Fruit fly (Drosophila melanogaster) whole organism, embryonic: ENCODE results near the gene CG7878.

Experiments used
- Atf6 ChIP-seq: fragments of 200-800 bp; sonication (Bioruptor generic); IDR thresholded peaks from 2 replicates; pipeline ENCODE4 v1.3.6; 2022; ENCODE audit warnings: missing biosample characterization, missing genetic modification characterization
- Awh ChIP-seq: fragments of 200-800 bp; sonication (Bioruptor generic); IDR thresholded peaks from 2 replicates; pipeline ENCODE4, ENCODE4 v1.3.6; 2022; ENCODE audit warnings: missing biosample characterization, missing genetic modification characterization
- C15 ChIP-seq: fragments of 200-800 bp; sonication (Bioruptor generic); IDR thresholded peaks from 3 replicates; pipeline ENCODE4 v1.3.6; 2022; ENCODE audit warnings: missing biosample characterization, missing genetic modification characterization
- CG11247 ChIP-seq: fragments of 200-800 bp; sonication (Bioruptor generic); IDR thresholded peaks from 2 replicates; pipeline ENCODE4 v1.3.6; 2022; ENCODE audit warnings: missing biosample characterization, missing genetic modification characterization
- CG1233 ChIP-seq: fragments of 200-800 bp; sonication (Bioruptor generic); optimal IDR thresholded peaks from 4 replicates; lab custom pipeline; 2018; ENCODE audit warnings: missing biosample characterization, mild to moderate bottlenecking, missing genetic modification characterization
- CG13624 ChIP-seq: fragments of 200-800 bp; sonication (Bioruptor generic); optimal IDR thresholded peaks from 2 replicates; lab custom pipeline; 2016; ENCODE audit warnings: missing biosample characterization, missing genetic modification characterization
- CG13775 ChIP-seq: fragments of 200-800 bp; sonication (Bioruptor generic); optimal IDR thresholded peaks from 3 replicates; lab custom pipeline; 2017; ENCODE audit warnings: missing biosample characterization, mild to moderate bottlenecking, missing genetic modification characterization
- CG15073 ChIP-seq: fragments of 200-800 bp; sonication (Bioruptor generic); optimal IDR thresholded peaks from 2 replicates; lab custom pipeline; 2016; ENCODE audit warnings: missing biosample characterization, missing genetic modification characterization
- CG1602 ChIP-seq: fragments of 200-800 bp; sonication (Bioruptor generic); optimal IDR thresholded peaks from 3 replicates; lab custom pipeline; 2016; ENCODE audit warnings: missing biosample characterization, missing genetic modification characterization
- CG17359 ChIP-seq: fragments of 200-800 bp; sonication (Bioruptor generic); optimal IDR thresholded peaks from 3 replicates; lab custom pipeline; 2018; ENCODE audit warnings: missing biosample characterization, mild to moderate bottlenecking, missing genetic modification characterization, moderate library complexity
- CG18011 ChIP-seq: fragments of 200-800 bp; sonication (Bioruptor generic); optimal IDR thresholded peaks from 2 replicates; lab custom pipeline; 2017; ENCODE audit warnings: missing biosample characterization, missing genetic modification characterization, mild to moderate bottlenecking, moderate library complexity, missing genotype
- CG2875 ChIP-seq: fragments of 200-800 bp; sonication (Bioruptor generic); optimal IDR thresholded peaks from 2 replicates; lab custom pipeline; 2017; ENCODE audit warnings: missing biosample characterization, mild to moderate bottlenecking, missing genetic modification characterization, missing genetic modification reagents
- CG3065 ChIP-seq: fragments of 200-800 bp; sonication (Bioruptor generic); optimal IDR thresholded peaks from 2 replicates; lab custom pipeline; 2016; ENCODE audit warnings: missing biosample characterization, missing genetic modification characterization
- CG31224 ChIP-seq: fragments of 200-800 bp; sonication (Bioruptor generic); IDR thresholded peaks from 2 replicates; pipeline ENCODE4 v1.3.6; 2022; ENCODE audit warnings: missing biosample characterization, missing genetic modification characterization
- CG34224 ChIP-seq: fragments of 200-800 bp; sonication (Bioruptor generic); IDR thresholded peaks from 3 replicates; pipeline ENCODE4 v1.3.6; 2022; ENCODE audit warnings: missing biosample characterization, missing genetic modification characterization; ENCODE audit not compliant: partially characterized antibody
- CG34376 ChIP-seq: fragments of 200-800 bp; sonication (Bioruptor generic); optimal IDR thresholded peaks from 2 replicates; lab custom pipeline; 2018; ENCODE audit warnings: missing biosample characterization, mild to moderate bottlenecking, missing genetic modification characterization
- CG3726 ChIP-seq: fragments of 200-800 bp; sonication (Bioruptor generic); IDR thresholded peaks from 3 replicates; pipeline ENCODE4, ENCODE4 v1.3.6; 2022; ENCODE audit warnings: missing biosample characterization, missing genetic modification characterization
- CG4328 ChIP-seq: fragments of 200-800 bp; sonication (Bioruptor generic); optimal IDR thresholded peaks from 3 replicates; lab custom pipeline; 2017; ENCODE audit warnings: missing biosample characterization, missing genetic modification reagents, missing genetic modification characterization
- CG4617 ChIP-seq: fragments of 200-800 bp; sonication (Bioruptor generic); optimal IDR thresholded peaks from 3 replicates; lab custom pipeline; 2016; ENCODE audit warnings: missing biosample characterization, missing genetic modification characterization, borderline replicate concordance
- CG6254 ChIP-seq: fragments of 200-800 bp; sonication (Bioruptor generic); optimal IDR thresholded peaks from 3 replicates; lab custom pipeline; 2017; ENCODE audit warnings: mild to moderate bottlenecking, missing biosample characterization, missing genetic modification reagents, missing genetic modification characterization
- CG6654 ChIP-seq: fragments of 200-800 bp; sonication (Bioruptor generic); optimal IDR thresholded peaks from 2 replicates; lab custom pipeline; 2017; ENCODE audit warnings: missing biosample characterization, mild to moderate bottlenecking, missing genetic modification characterization
- CG6765 ChIP-seq: fragments of 200-800 bp; sonication (Bioruptor generic); optimal IDR thresholded peaks from 3 replicates; lab custom pipeline; 2017; ENCODE audit warnings: missing biosample characterization, mild to moderate bottlenecking, missing genetic modification characterization
- CG7271 ChIP-seq: fragments of 200-800 bp; sonication (Bioruptor generic); optimal IDR thresholded peaks from 2 replicates; lab custom pipeline; 2018; ENCODE audit warnings: missing biosample characterization, mild to moderate bottlenecking, missing genetic modification characterization, moderate library complexity
- CG7372 ChIP-seq: fragments of 200-800 bp; sonication (Bioruptor generic); IDR thresholded peaks from 2 replicates; pipeline ENCODE4 v1.3.6; 2022; ENCODE audit warnings: missing biosample characterization, missing genetic modification characterization
- CG7963 ChIP-seq: fragments of 200-800 bp; sonication (Bioruptor generic); IDR thresholded peaks from 3 replicates; pipeline ENCODE4 v1.3.6; 2022; ENCODE audit warnings: missing biosample characterization, missing genetic modification characterization; ENCODE audit not compliant: partially characterized antibody
- CG8944 ChIP-seq: fragments of 200-800 bp; sonication (Bioruptor generic); optimal IDR thresholded peaks from 3 replicates; lab custom pipeline; 2016; ENCODE audit warnings: missing biosample characterization, missing genetic modification characterization
- CG9797 ChIP-seq: fragments of 200-800 bp; sonication (Bioruptor generic); optimal IDR thresholded peaks from 3 replicates; lab custom pipeline; 2018; ENCODE audit warnings: missing biosample characterization, mild to moderate bottlenecking, missing genetic modification characterization
- Chrac-16 ChIP-seq: fragments of 200-800 bp; sonication (Bioruptor generic); optimal IDR thresholded peaks from 3 replicates; lab custom pipeline; 2016; ENCODE audit warnings: missing biosample characterization, missing genetic modification characterization
- CrebB ChIP-seq: fragments of 200-800 bp; sonication (Bioruptor generic); optimal IDR thresholded peaks from 3 replicates; lab custom pipeline; 2018; ENCODE audit warnings: missing biosample characterization, mild to moderate bottlenecking, missing genetic modification characterization
- Dip2 ChIP-seq: fragments of 200-800 bp; sonication (Bioruptor generic); IDR thresholded peaks from 2 replicates; pipeline ENCODE4 v1.3.6; 2022; ENCODE audit warnings: missing biosample characterization, missing genetic modification characterization
- Ets65A ChIP-seq: fragments of 200-800 bp; sonication (Bioruptor generic); peaks from one replicate; lab custom pipeline; 2016; ENCODE audit warnings: missing biosample characterization, missing genetic modification characterization
- GATAe ChIP-seq: fragments of 200-800 bp; sonication (Bioruptor generic); conservative IDR thresholded peaks from 2 replicates; pipeline ENCODE4 v1.3.6; 2022; ENCODE audit warnings: missing biosample characterization, missing genetic modification characterization
- Max ChIP-seq: fragments of 200-800 bp; sonication (Bioruptor generic); optimal IDR thresholded peaks from 2 replicates; lab custom pipeline; 2016; ENCODE audit warnings: missing biosample characterization, mild to moderate bottlenecking, missing genetic modification characterization
- Myb ChIP-seq: fragments of 200-800 bp; sonication (Bioruptor generic); optimal IDR thresholded peaks from 2 replicates; lab custom pipeline; 2016; ENCODE audit warnings: missing biosample characterization, missing genetic modification characterization
- NC2β ChIP-seq: fragments of 200-800 bp; sonication (Bioruptor generic); optimal IDR thresholded peaks from 2 replicates; lab custom pipeline; 2016; ENCODE audit warnings: missing biosample characterization, missing genetic modification characterization
- Nf-YA ChIP-seq: fragments of 200-800 bp; sonication (Bioruptor generic); IDR thresholded peaks from 2 replicates; pipeline ENCODE4 v1.3.6; 2022; ENCODE audit warnings: missing biosample characterization, missing genetic modification characterization
- Sry-δ ChIP-seq: fragments of 200-800 bp; sonication (Bioruptor generic); optimal IDR thresholded peaks from 2 replicates; lab custom pipeline; 2016; ENCODE audit warnings: missing biosample characterization, missing genetic modification characterization
- ara ChIP-seq: fragments of 200-800 bp; sonication (Bioruptor generic); IDR thresholded peaks from 2 replicates; pipeline ENCODE4 v1.3.6; 2022; ENCODE audit warnings: missing biosample characterization, missing genetic modification characterization
- br ChIP-seq: fragments of >200 bp; optimal IDR thresholded peaks from 2 replicates; lab custom pipeline; 2017
- btn ChIP-seq: fragments of 200-800 bp; sonication (Bioruptor generic); optimal IDR thresholded peaks from 2 replicates; lab custom pipeline; 2016; ENCODE audit warnings: missing biosample characterization, missing genetic modification characterization
- chm ChIP-seq: fragments of 200-800 bp; sonication (Bioruptor generic); IDR thresholded peaks from 2 replicates; pipeline ENCODE4 v1.3.6; 2022; ENCODE audit warnings: missing biosample characterization, missing genetic modification characterization
- gsb-n ChIP-seq: fragments of 200-800 bp; sonication (Bioruptor generic); optimal IDR thresholded peaks from 3 replicates; lab custom pipeline; 2018; ENCODE audit warnings: missing biosample characterization, mild to moderate bottlenecking, missing genetic modification characterization
- hkb ChIP-seq, 2 experiments: fragments of 200-800 bp in 1 of 2; fragments of >200 bp in 1 of 2; sonication (Bioruptor generic) in 1 of 2; IDR thresholded peaks in 1 of 2; optimal IDR thresholded peaks in 1 of 2; 2 replicates each; pipeline versions ENCODE4 v1.3.6 to Lab custom; 2017 to 2022; ENCODE audit warnings: missing biosample characterization in 1 of 2, missing genetic modification characterization in 1 of 2
- kay ChIP-seq: fragments of 200-800 bp; sonication (Bioruptor generic); optimal IDR thresholded peaks from 2 replicates; lab custom pipeline; 2016; ENCODE audit warnings: missing biosample characterization, missing genetic modification characterization
- lbe ChIP-seq: fragments of 200-800 bp; sonication (Bioruptor generic); optimal IDR thresholded peaks from 2 replicates; lab custom pipeline; 2016; ENCODE audit warnings: missing biosample characterization, mild to moderate bottlenecking, missing genetic modification characterization
- sna ChIP-seq: fragments of 200-800 bp; sonication (Bioruptor generic); IDR thresholded peaks from 2 replicates; pipeline ENCODE4 v1.3.6; 2022; ENCODE audit warnings: missing biosample characterization, missing genetic modification characterization; ENCODE audit not compliant: partially characterized antibody
- trh ChIP-seq: fragments of 200-800 bp; sonication (Bioruptor generic); optimal IDR thresholded peaks from 2 replicates; lab custom pipeline; 2016; ENCODE audit warnings: missing biosample characterization, missing genetic modification characterization
- tup ChIP-seq: fragments of 200-800 bp; sonication (Bioruptor generic); optimal IDR thresholded peaks from 2 replicates; lab custom pipeline; 2016; ENCODE audit warnings: missing biosample characterization, mild to moderate bottlenecking, missing genetic modification characterization, moderate library complexity
- usp ChIP-seq: fragments of >200 bp; optimal IDR thresholded peaks from 2 replicates; lab custom pipeline; 2017; ENCODE audit warnings: missing biosample characterization, missing genetic modification characterization
- wdn ChIP-seq: fragments of 200-800 bp; sonication (Bioruptor generic); IDR thresholded peaks from 2 replicates; pipeline ENCODE4 v1.3.6; 2022; ENCODE audit warnings: missing biosample characterization, missing genetic modification characterization
- yki ChIP-seq: fragments of >200 bp; optimal IDR thresholded peaks from 3 replicates; lab custom pipeline; 2018

The CG7878 gene

dm6 chr3R:8110198-8110642, 12.3 kb upstream of the CG7878 start (continued):
- TF ChIP-seq sna (GFP tag; lab: Robert Waterston, UW), result no peak
- TF ChIP-seq br (lab: Kevin White, UChicago), result no peak
- no peak for TF ChIP-seq CG31224
- TF ChIP-seq Nf-YA, result no peak; the same call in 1 of the 2 replicates
- peak; percentile 47 for TF ChIP-seq CG13624
- peak; percentile 57; the same call in 1 of the 2 replicates for TF ChIP-seq Atf6 (GFP tag; lab: Robert Waterston, UW)
- TF ChIP-seq NC2β (GFP tag; lab: Kevin White, UChicago), result peak; percentile 40
- TF ChIP-seq Awh (GFP tag; lab: Robert Waterston, UW), result peak; percentile 69
- TF ChIP-seq CG13775 (GFP tag; lab: Kevin White, UChicago), result peak; percentile 57
- peak; percentile 12 for TF ChIP-seq Max
- peak; percentile 56 for TF ChIP-seq CG8944 (GFP tag; lab: Kevin White, UChicago)
- TF ChIP-seq ara (GFP tag; lab: Robert Waterston, UW), result peak; percentile 54; the same call in 1 of the 2 replicates
- no peak for TF ChIP-seq usp (GFP tag; lab: Kevin White, UChicago)
- peak; percentile 50 for TF ChIP-seq CG1602
- no peak; the same call in 1 of the 2 replicates for TF ChIP-seq GATAe (GFP tag; lab: Robert Waterston, UW)
- TF ChIP-seq CG34224 (GFP tag; lab: Robert Waterston, UW), result no peak
- TF ChIP-seq CG17359 (tag; lab: Kevin White, UChicago), result peak; percentile 71
- TF ChIP-seq kay (GFP tag; lab: Kevin White, UChicago), result peak; percentile 82
- peak; percentile 16 for TF ChIP-seq CG18011 (GFP tag; lab: Kevin White, UChicago)
- TF ChIP-seq CG7963 (GFP tag; lab: Robert Waterston, UW), result no peak
- TF ChIP-seq tup, result no peak
- TF ChIP-seq Dip2 (GFP tag; lab: Robert Waterston, UW), result no peak
- no peak for TF ChIP-seq CG34376 (GFP tag; lab: Kevin White, UChicago)
- TF ChIP-seq Chrac-16 (GFP tag; lab: Kevin White, UChicago), result peak; percentile 62
- no peak for TF ChIP-seq CG4328 (GFP tag; lab: Kevin White, UChicago)
- TF ChIP-seq C15 (GFP tag; lab: Robert Waterston, UW), result 0 out of 3 replicates have a peak, but pooled peaks have one; percentile 39
- peak; percentile 29 for TF ChIP-seq CG15073 (GFP tag; lab: Kevin White, UChicago)
- TF ChIP-seq btn (GFP tag; lab: Kevin White, UChicago), result peak; percentile 41
- TF ChIP-seq Sry-δ (GFP tag; lab: Kevin White, UChicago), result peak; percentile 22
- peak; percentile 42 for TF ChIP-seq CG3065 (GFP tag; lab: Kevin White, UChicago)
- no peak for TF ChIP-seq lbe (GFP tag; lab: Kevin White, UChicago)
- no peak for TF ChIP-seq hkb (optimal IDR thresholded peaks at IDR 0.05; lab: Kevin White, UChicago)
- TF ChIP-seq hkb (GFP tag; IDR thresholded peaks at IDR 0.05; lab: Robert Waterston, UW), result peak; percentile 61
- peak; percentile 0 for TF ChIP-seq CG4617 (GFP tag; lab: Kevin White, UChicago)
- peak; percentile 34 for TF ChIP-seq Myb
- TF ChIP-seq CG7372 (GFP tag; lab: Robert Waterston, UW), result peak; percentile 54; the same call in 1 of the 2 replicates
- TF ChIP-seq CG6654 (GFP tag; lab: Kevin White, UChicago), result peak; percentile 19
- TF ChIP-seq CG2875 (GFP tag; lab: Kevin White, UChicago), result peak; percentile 30
- TF ChIP-seq CG6765 (GFP tag; lab: Kevin White, UChicago), result peak; percentile 35
- peak; percentile 62 for TF ChIP-seq chm (GFP tag; lab: Robert Waterston, UW)
- no peak for TF ChIP-seq yki (lab: Kevin White, UChicago)
- TF ChIP-seq CG11247 (GFP tag; lab: Robert Waterston, UW), result peak; percentile 49; the same call in 1 of the 2 replicates
- TF ChIP-seq Ets65A (GFP tag; lab: Kevin White, UChicago), result peak; percentile 93
- TF ChIP-seq CG6254 (GFP tag; lab: Kevin White, UChicago), result peak; percentile 30
- no peak for TF ChIP-seq CrebB (tag; lab: Kevin White, UChicago)
- peak; percentile 37; the same call in 1 of the 2 replicates for TF ChIP-seq wdn
- TF ChIP-seq CG3726, result no peak
- no peak for TF ChIP-seq CG9797 (GFP tag; lab: Kevin White, UChicago)
- TF ChIP-seq gsb-n, result peak; percentile 45
- no peak for TF ChIP-seq CG7271 (tag; lab: Kevin White, UChicago)
- peak; percentile 55 for TF ChIP-seq CG1233 (GFP tag; lab: Kevin White, UChicago)
- TF ChIP-seq trh (GFP tag; lab: Kevin White, UChicago), result no peak
